Fruit fly (Drosophila melanogaster) whole organism, embryonic: ENCODE data around the gene CG7191.

Experiments used
- Adf1 ChIP-seq: fragments of 200-800 bp; sonication (Bioruptor generic); IDR thresholded peaks from 2 replicates; pipeline ENCODE4 v1.3.6; 2022; ENCODE audit warnings: missing biosample characterization, missing genetic modification characterization
- Blimp-1 ChIP-seq: fragments of 200-800 bp; sonication (Bioruptor generic); optimal IDR thresholded peaks from 3 replicates; lab custom pipeline; 2018; ENCODE audit warnings: missing biosample characterization, missing genetic modification characterization, mild to moderate bottlenecking, moderate library complexity, missing genetic modification reagents
- CG10654 ChIP-seq: fragments of 200-800 bp; sonication (Bioruptor generic); optimal IDR thresholded peaks from 2 replicates; lab custom pipeline; 2016; ENCODE audit warnings: missing biosample characterization, missing genetic modification characterization
- CG14050 ChIP-seq: fragments of 200-800 bp; sonication (Bioruptor generic); IDR thresholded peaks from 3 replicates; pipeline ENCODE4 v1.3.6; 2022; ENCODE audit warnings: missing biosample characterization, missing genetic modification characterization
- CG15073 ChIP-seq: fragments of 200-800 bp; sonication (Bioruptor generic); optimal IDR thresholded peaks from 2 replicates; lab custom pipeline; 2016; ENCODE audit warnings: missing biosample characterization, missing genetic modification characterization
- CG17802 ChIP-seq: fragments of 200-800 bp; sonication (Bioruptor generic); optimal IDR thresholded peaks from 2 replicates; lab custom pipeline; 2018; ENCODE audit warnings: missing biosample characterization, mild to moderate bottlenecking, missing genetic modification characterization, moderate library complexity
- CG2199 ChIP-seq: fragments of 200-800 bp; sonication (Bioruptor generic); IDR thresholded peaks from 3 replicates; pipeline ENCODE4 v1.3.6; 2022; ENCODE audit warnings: missing biosample characterization, missing genetic modification characterization
- CG2678 ChIP-seq: fragments of 200-800 bp; sonication (Bioruptor generic); optimal IDR thresholded peaks from 3 replicates; lab custom pipeline; 2019; ENCODE audit warnings: missing biosample characterization, mild to moderate bottlenecking, missing genetic modification characterization, moderate library complexity
- CG3065 ChIP-seq: fragments of 200-800 bp; sonication (Bioruptor generic); optimal IDR thresholded peaks from 2 replicates; lab custom pipeline; 2016; ENCODE audit warnings: missing biosample characterization, missing genetic modification characterization
- CG3281 ChIP-seq: fragments of 200-800 bp; sonication (Bioruptor generic); optimal IDR thresholded peaks from 3 replicates; lab custom pipeline; 2017; ENCODE audit warnings: missing biosample characterization, mild to moderate bottlenecking, missing genetic modification characterization
- CG3847 ChIP-seq: fragments of 200-800 bp; sonication (Bioruptor generic); IDR thresholded peaks from 2 replicates; pipeline ENCODE4 v1.3.6; 2022; ENCODE audit warnings: missing biosample characterization, missing genetic modification characterization
- CG43689 ChIP-seq: fragments of 200-800 bp; sonication (Bioruptor generic); IDR thresholded peaks from 2 replicates; pipeline ENCODE4 v1.3.6; 2022; ENCODE audit warnings: missing biosample characterization, missing genetic modification characterization
- CG4617 ChIP-seq: fragments of 200-800 bp; sonication (Bioruptor generic); optimal IDR thresholded peaks from 3 replicates; lab custom pipeline; 2016; ENCODE audit warnings: missing biosample characterization, missing genetic modification characterization, borderline replicate concordance
- CG6765 ChIP-seq: fragments of 200-800 bp; sonication (Bioruptor generic); optimal IDR thresholded peaks from 3 replicates; lab custom pipeline; 2017; ENCODE audit warnings: missing biosample characterization, mild to moderate bottlenecking, missing genetic modification characterization
- CkIIα-i1 ChIP-seq: fragments of 200-800 bp; sonication (Bioruptor generic); IDR thresholded peaks from 2 replicates; pipeline ENCODE4 v1.3.6; 2022; ENCODE audit warnings: missing biosample characterization, missing genetic modification characterization
- CrebB ChIP-seq: fragments of 200-800 bp; sonication (Bioruptor generic); optimal IDR thresholded peaks from 3 replicates; lab custom pipeline; 2018; ENCODE audit warnings: missing biosample characterization, mild to moderate bottlenecking, missing genetic modification characterization
- Dbx ChIP-seq: fragments of 200-800 bp; sonication (Bioruptor generic); IDR thresholded peaks from 3 replicates; pipeline ENCODE4 v1.3.6; 2022; ENCODE audit warnings: missing biosample characterization, missing genetic modification characterization
- Dref ChIP-seq: fragments of 200-800 bp; sonication (Bioruptor generic); IDR thresholded peaks from 2 replicates; pipeline ENCODE4 v1.3.6; 2022; ENCODE audit warnings: missing biosample characterization, missing genetic modification characterization
- Fer3 ChIP-seq: fragments of 200-800 bp; sonication (Bioruptor generic); optimal IDR thresholded peaks from 2 replicates; lab custom pipeline; 2018; ENCODE audit warnings: missing biosample characterization, mild to moderate bottlenecking, missing genetic modification characterization, moderate library complexity
- H15 ChIP-seq: fragments of 200-800 bp; sonication (Bioruptor generic); IDR thresholded peaks from 3 replicates; pipeline ENCODE4 v1.3.6; 2022; ENCODE audit warnings: missing biosample characterization, missing genetic modification characterization
- HLH3B ChIP-seq: fragments of 200-800 bp; sonication (Bioruptor generic); IDR thresholded peaks from 2 replicates; pipeline ENCODE4 v1.3.6; 2022; ENCODE audit warnings: missing biosample characterization, missing genetic modification characterization
- Hmx ChIP-seq: fragments of 200-800 bp; sonication (Bioruptor generic); optimal IDR thresholded peaks from 2 replicates; lab custom pipeline; 2016; ENCODE audit warnings: missing biosample characterization, missing genetic modification characterization
- Hr3 ChIP-seq: fragments of 200-800 bp; sonication (Bioruptor generic); optimal IDR thresholded peaks from 3 replicates; lab custom pipeline; 2016; ENCODE audit warnings: missing biosample characterization, missing genetic modification characterization
- Hsf ChIP-seq: fragments of 200-800 bp; sonication (Bioruptor generic); optimal IDR thresholded peaks from 3 replicates; lab custom pipeline; 2016; ENCODE audit warnings: missing biosample characterization, missing genetic modification characterization
- MBD-R2 ChIP-seq: fragments of 200-800 bp; sonication (Bioruptor generic); IDR thresholded peaks from 2 replicates; pipeline ENCODE4 v1.3.6; 2022; ENCODE audit warnings: missing biosample characterization, missing genetic modification characterization
- Mrtf ChIP-seq: fragments of 200-800 bp; sonication (Bioruptor generic); IDR thresholded peaks from 3 replicates; pipeline ENCODE4 v1.3.6; 2022; ENCODE audit warnings: missing biosample characterization, missing genetic modification characterization
- Optix ChIP-seq: fragments of 200-800 bp; sonication (Bioruptor generic); IDR thresholded peaks from 3 replicates; pipeline ENCODE4 v1.3.6; 2022; ENCODE audit warnings: missing biosample characterization, missing genetic modification characterization
- Pdp1 ChIP-seq, 2 experiments: fragments of 200-800 bp; sonication (Bioruptor generic); optimal IDR thresholded peaks; 3 replicates each; lab custom pipeline; 2016; ENCODE audit warnings: missing biosample characterization in 2 of 2, missing genetic modification characterization in 2 of 2, mild to moderate bottlenecking in 1 of 2, moderate library complexity in 1 of 2
- Sry-δ ChIP-seq: fragments of 200-800 bp; sonication (Bioruptor generic); optimal IDR thresholded peaks from 2 replicates; lab custom pipeline; 2016; ENCODE audit warnings: missing biosample characterization, missing genetic modification characterization
- al ChIP-seq: fragments of 200-800 bp; sonication (Bioruptor generic); IDR thresholded peaks from 2 replicates; pipeline ENCODE4 v1.3.6; 2022; ENCODE audit warnings: missing biosample characterization, missing genetic modification characterization
- ap ChIP-seq: fragments of 200-800 bp; sonication (Bioruptor generic); IDR thresholded peaks from 2 replicates; pipeline ENCODE4 v1.3.6; 2022; ENCODE audit warnings: missing biosample characterization, missing genetic modification characterization
- ara ChIP-seq: fragments of 200-800 bp; sonication (Bioruptor generic); IDR thresholded peaks from 2 replicates; pipeline ENCODE4 v1.3.6; 2022; ENCODE audit warnings: missing biosample characterization, missing genetic modification characterization
- ash1 ChIP-seq: fragments of 200-800 bp; sonication (Bioruptor generic); optimal IDR thresholded peaks from 2 replicates; lab custom pipeline; 2018; ENCODE audit warnings: missing biosample characterization, mild to moderate bottlenecking, missing genetic modification characterization
- chm ChIP-seq: fragments of 200-800 bp; sonication (Bioruptor generic); IDR thresholded peaks from 2 replicates; pipeline ENCODE4 v1.3.6; 2022; ENCODE audit warnings: missing biosample characterization, missing genetic modification characterization
- ems ChIP-seq: fragments of 200-800 bp; sonication (Bioruptor generic); optimal IDR thresholded peaks from 3 replicates; lab custom pipeline; 2016; ENCODE audit warnings: missing biosample characterization, missing genetic modification characterization
- en ChIP-seq: fragments of 200-800 bp; sonication (Bioruptor generic); optimal IDR thresholded peaks from 2 replicates; lab custom pipeline; 2016; ENCODE audit warnings: missing biosample characterization, missing genetic modification characterization
- gsb-n ChIP-seq: fragments of 200-800 bp; sonication (Bioruptor generic); optimal IDR thresholded peaks from 3 replicates; lab custom pipeline; 2018; ENCODE audit warnings: missing biosample characterization, mild to moderate bottlenecking, missing genetic modification characterization
- her ChIP-seq: fragments of 200-800 bp; sonication (Bioruptor generic); optimal IDR thresholded peaks from 2 replicates; lab custom pipeline; 2016; ENCODE audit warnings: missing biosample characterization, missing genetic modification characterization
- inv ChIP-seq: fragments of 200-800 bp; sonication (Bioruptor generic); IDR thresholded peaks from 2 replicates; pipeline ENCODE4 v1.3.6; 2022; ENCODE audit warnings: missing biosample characterization, missing genetic modification characterization; ENCODE audit not compliant: partially characterized antibody
- jumu ChIP-seq: fragments of 200-800 bp; sonication (Bioruptor generic); optimal IDR thresholded peaks from 3 replicates; lab custom pipeline; 2016; ENCODE audit warnings: missing biosample characterization, missing genetic modification characterization
- kay ChIP-seq: fragments of 200-800 bp; sonication (Bioruptor generic); optimal IDR thresholded peaks from 2 replicates; lab custom pipeline; 2016; ENCODE audit warnings: missing biosample characterization, missing genetic modification characterization
- nerfin-1 ChIP-seq: fragments of 200-800 bp; sonication (Bioruptor generic); optimal IDR thresholded peaks from 3 replicates; lab custom pipeline; 2019; ENCODE audit warnings: missing biosample characterization, mild to moderate bottlenecking, missing genetic modification characterization, moderate library complexity
- org-1 ChIP-seq: fragments of 200-800 bp; sonication (Bioruptor generic); optimal IDR thresholded peaks from 2 replicates; lab custom pipeline; 2017; ENCODE audit warnings: missing biosample characterization, missing genetic modification characterization
- pnt ChIP-seq: fragments of 200-800 bp; sonication (Bioruptor generic); optimal IDR thresholded peaks from 3 replicates; lab custom pipeline; 2016; ENCODE audit warnings: missing biosample characterization, missing genetic modification characterization
- prd ChIP-seq, 3 experiments: fragments of >200 bp in 2 of 3; fragments of 200-800 bp in 1 of 3; sonication (Bioruptor generic) in 1 of 3; optimal IDR thresholded peaks in 2 of 3; IDR thresholded peaks in 1 of 3; 2 replicates in 2 of 3; 3 replicates in 1 of 3; pipeline versions ENCODE4 v1.3.6 to Lab custom; 2017 to 2022; ENCODE audit warnings: missing biosample characterization in 1 of 3, missing genetic modification characterization in 1 of 3
- sim ChIP-seq: fragments of 200-800 bp; sonication (Bioruptor generic); IDR thresholded peaks from 2 replicates; pipeline ENCODE4 v1.3.6; 2022; ENCODE audit warnings: missing biosample characterization, missing genetic modification characterization
- slbo ChIP-seq: fragments of 200-800 bp; sonication (Bioruptor generic); IDR thresholded peaks from 2 replicates; pipeline ENCODE4 v1.3.6; 2022; ENCODE audit warnings: missing biosample characterization, missing genetic modification characterization
- sr ChIP-seq: fragments of 200-800 bp; sonication (Bioruptor generic); IDR thresholded peaks from 3 replicates; pipeline ENCODE4 v1.3.6; 2022; ENCODE audit warnings: missing biosample characterization, missing genetic modification characterization
- tap ChIP-seq: fragments of 200-800 bp; optimal IDR thresholded peaks from 3 replicates; lab custom pipeline; 2019; ENCODE audit warnings: missing biosample characterization, mild to moderate bottlenecking, missing genetic modification characterization, moderate library complexity
- unpg ChIP-seq: fragments of 200-800 bp; sonication (Bioruptor generic); optimal IDR thresholded peaks from 3 replicates; lab custom pipeline; 2018; ENCODE audit warnings: missing biosample characterization, mild to moderate bottlenecking, missing genetic modification characterization, moderate library complexity

CG7191 gene

dm6 chr2L:7821279-7821848, 53.9 kb downstream of the CG7191 start (continued):
- TF ChIP-seq CG3847 (GFP tag; lab: Robert Waterston, UW) (peak; percentile 51), Pdp1 (GFP tag; optimal IDR thresholded peaks at IDR 0.05; lab: Kevin White, UChicago) (peak; percentile 49 to 63), Hr3 (GFP tag; lab: Kevin White, UChicago) (peak; percentile 50), nerfin-1 (tag; lab: Kevin White, UChicago) (peak; percentile 30), tap (tag; lab: Kevin White, UChicago) (no peak), prd (optimal IDR thresholded peaks at IDR 0.05; lab: Kevin White, UChicago) (no peak), prd (GFP tag; IDR thresholded peaks at IDR 0.05; lab: Robert Waterston, UW) (peak; percentile 62), Hmx (GFP tag; lab: Kevin White, UChicago) (no peak), slbo (peak; percentile 72), gsb-n (no peak), CG14050 (GFP tag; lab: Robert Waterston, UW) (no peak), jumu (GFP tag; lab: Kevin White, UChicago) (peak; percentile 52), her (GFP tag; lab: Kevin White, UChicago) (peak; percentile 64), CG3281 (GFP tag; lab: Kevin White, UChicago) (peak; percentile 57), CG17802 (tag; lab: Kevin White, UChicago) (peak; percentile 2), Optix (peak; percentile 36; the same call in 1 of the 3 replicates), Hsf (GFP tag; lab: Kevin White, UChicago) (peak; percentile 71), Blimp-1 (GFP tag; lab: Kevin White, UChicago) (no peak), en (GFP tag; lab: Kevin White, UChicago) (no peak), Fer3 (tag; lab: Kevin White, UChicago) (peak; percentile 46), ems (peak; percentile 73), chm (GFP tag; lab: Robert Waterston, UW) (peak; percentile 31; the same call in 1 of the 2 replicates), CG2678 (tag; lab: Kevin White, UChicago) (no peak), Sry-δ (GFP tag; lab: Kevin White, UChicago) (peak; percentile 76), CG6765 (GFP tag; lab: Kevin White, UChicago) (no peak), CG2199 (GFP tag; lab: Robert Waterston, UW) (0 out of 3 replicates have a peak, but pooled peaks have one; percentile 14), unpg (peak; percentile 55), ap (GFP tag; lab: Robert Waterston, UW) (no peak), pnt (GFP tag; lab: Kevin White, UChicago) (no peak), Dref (GFP tag; lab: Robert Waterston, UW) (peak; percentile 86), H15 (GFP tag; lab: Robert Waterston, UW) (peak; percentile 48; the same call in 1 of the 3 replicates), Dbx (GFP tag; lab: Robert Waterston, UW) (peak; percentile 73; the same call in 1 of the 3 replicates), inv (GFP tag; lab: Robert Waterston, UW) (peak; percentile 77), CkIIα-i1 (no peak), kay (GFP tag; lab: Kevin White, UChicago) (no peak), Mrtf (GFP tag; lab: Robert Waterston, UW) (0 out of 3 replicates have a peak, but pooled peaks have one; percentile 47), CrebB (tag; lab: Kevin White, UChicago) (peak; percentile 47), HLH3B (GFP tag; lab: Robert Waterston, UW) (0 out of 2 replicates have a peak, but pooled peaks have one; percentile 48), org-1 (GFP tag; lab: Kevin White, UChicago) (no peak), ara (no peak), CG3065 (GFP tag; lab: Kevin White, UChicago) (no peak), MBD-R2 (GFP tag; lab: Robert Waterston, UW) (peak; percentile 74), CG10654 (GFP tag; lab: Kevin White, UChicago) (peak; percentile 32), CG43689 (GFP tag; lab: Robert Waterston, UW) (no peak), Adf1 (GFP tag; lab: Robert Waterston, UW) (peak; percentile 20; the same call in 1 of the 2 replicates), al (GFP tag; lab: Robert Waterston, UW) (no peak; the same call in 1 of the 2 replicates), sr (no peak; the same call in 2 of the 3 replicates), ash1 (no peak), sim (GFP tag; lab: Robert Waterston, UW) (0 out of 2 replicates have a peak, but pooled peaks have one; percentile 29), CG4617 (GFP tag; lab: Kevin White, UChicago) (peak; percentile 88), CG15073 (no peak)
